Worm (Caenorhabditis elegans) whole organism, L4/young adult: ENCODE data around the gene F36D3.1.

Experiments used
- W03F9.2 ChIP-seq: fragments of 150-350 bp; optimal IDR thresholded peaks from 2 replicates; lab custom pipeline; 2014; ENCODE audit warnings: missing biosample characterization, missing genetic modification characterization
- dao-5 ChIP-seq: sonication (generic microtip); optimal IDR thresholded peaks from 2 replicates; lab custom pipeline; 2016; ENCODE audit warnings: missing genotype, missing genetic modification characterization, moderate library complexity, missing compliant biosample characterization
- him-1 ChIP-seq: sonication (generic microtip); optimal IDR thresholded peaks from 2 replicates; lab custom pipeline; 2016; ENCODE audit warnings: missing genotype, missing genetic modification reagents, missing genetic modification characterization, missing compliant biosample characterization

Gene F36D3.1

ce11 chrV:16499006-16499405 lies at the start of gene F36D3.1:
Gene F36D3.1 (plus strand): TSS chrV:16499352.
- TF ChIP-seq dao-5: no peak
- no peak for TF ChIP-seq him-1 (tag; lab: Kevin White, UChicago)
- TF ChIP-seq W03F9.2 (tag; lab: Kevin White, UChicago): no peak

ce11 chrV:16455065-16455464 lies 44.1 kb upstream of the F36D3.1 start, which contains the start of gene str-14:
Gene str-14 (minus strand): TSS chrV:16455165.
- TF ChIP-seq him-1 (tag; lab: Kevin White, UChicago) (no peak), dao-5 (no peak), W03F9.2 (tag; lab: Kevin White, UChicago) (no peak)

ce11 chrV:16458714-16459113 lies 40.4 kb upstream of the F36D3.1 start, which contains the start of gene str-15:
Gene str-15 (minus strand): TSS chrV:16458814.
- no peak for TF ChIP-seq W03F9.2 (tag; lab: Kevin White, UChicago)
- TF ChIP-seq dao-5: no peak
- TF ChIP-seq him-1 (tag; lab: Kevin White, UChicago): no peak

- TF ChIP-seq dao-5 (no peak), him-1 (tag; lab: Kevin White, UChicago) (no peak), W03F9.2 (tag; lab: Kevin White, UChicago) (no peak)
Observed at ce11 chrV:16459377-16459776, 39.8 kb upstream of the F36D3.1 start.

- TF ChIP-seq W03F9.2 (tag; lab: Kevin White, UChicago) (no peak), dao-5 (no peak), him-1 (tag; lab: Kevin White, UChicago) (no peak)
Observed at ce11 chrV:16460866-16461265, 38.3 kb upstream of the F36D3.1 start, which contains the start of gene srh-142. Gene srh-142 (minus strand): TSS chrV:16460966.

ce11 chrV:16467840-16468239 lies 31.3 kb upstream of the F36D3.1 start, which contains the start of gene sru-44:
Gene sru-44 (minus strand): TSS chrV:16467940.
- TF ChIP-seq him-1 (tag; lab: Kevin White, UChicago) (no peak), dao-5 (no peak), W03F9.2 (tag; lab: Kevin White, UChicago) (no peak)

- TF ChIP-seq W03F9.2 (tag; lab: Kevin White, UChicago): no peak
- no peak for TF ChIP-seq him-1 (tag; lab: Kevin White, UChicago)
- TF ChIP-seq dao-5: no peak
Observed at ce11 chrV:16470916-16471315, 28.2 kb upstream of the F36D3.1 start, which contains the start of gene srh-138. Gene srh-138 (minus strand): TSS chrV:16471016.

- TF ChIP-seq dao-5: no peak
Observed at ce11 chrV:16471995-16472563, 27.1 kb upstream of the F36D3.1 start, which contains the start of gene srw-35. Gene srw-35 (plus strand): TSS chrV:16472513.

ce11 chrV:16479275-16479674 lies 19.9 kb upstream of the F36D3.1 start, which contains the start of gene T08G3.11:
Gene T08G3.11 (minus strand): TSS chrV:16479375.
- TF ChIP-seq dao-5 (no peak), him-1 (tag; lab: Kevin White, UChicago) (no peak), W03F9.2 (tag; lab: Kevin White, UChicago) (no peak)

- TF ChIP-seq W03F9.2 (tag; lab: Kevin White, UChicago) (no peak), him-1 (tag; lab: Kevin White, UChicago) (no peak), dao-5 (no peak)
Observed at ce11 chrV:16480919-16481630, 18.1 kb upstream of the F36D3.1 start, which contains the start of the genes F57E7.4 and spig-6. Gene F57E7.4 (minus strand): TSS chrV:16481019. Gene spig-6 (plus strand): TSS chrV:16481580.

- TF ChIP-seq dao-5: no peak
- TF ChIP-seq W03F9.2 (tag; lab: Kevin White, UChicago): no peak
- no peak for TF ChIP-seq him-1 (tag; lab: Kevin White, UChicago)
Observed at ce11 chrV:16483044-16483443, 16.1 kb upstream of the F36D3.1 start, which contains the start of gene F57E7.2. Gene F57E7.2 (minus strand): TSS chrV:16483144.

ce11 chrV:16483681-16484080 lies 15.5 kb upstream of the F36D3.1 start, which contains the start of gene srh-139:
Gene srh-139 (plus strand): TSS chrV:16483981.
- TF ChIP-seq dao-5 (no peak), him-1 (tag; lab: Kevin White, UChicago) (no peak), W03F9.2 (tag; lab: Kevin White, UChicago) (no peak)

ce11 chrV:16487474-16487873 lies 11.7 kb upstream of the F36D3.1 start, which contains the start of gene Y32B12A.5:
Gene Y32B12A.5 (minus strand): TSS chrV:16487574.
- TF ChIP-seq W03F9.2 (tag; lab: Kevin White, UChicago): no peak
- no peak for TF ChIP-seq him-1 (tag; lab: Kevin White, UChicago)
- TF ChIP-seq dao-5: no peak

- TF ChIP-seq dao-5 (no peak), him-1 (tag; lab: Kevin White, UChicago) (no peak), W03F9.2 (tag; lab: Kevin White, UChicago) (no peak)
Observed at ce11 chrV:16488172-16488571, 11.0 kb upstream of the F36D3.1 start, which contains the start of gene sqst-4. Gene sqst-4 (plus strand): TSS chrV:16488472.
